Fruit fly (Drosophila melanogaster): ENCODE results near the gene nebu.

Gene nebu

DNA sequence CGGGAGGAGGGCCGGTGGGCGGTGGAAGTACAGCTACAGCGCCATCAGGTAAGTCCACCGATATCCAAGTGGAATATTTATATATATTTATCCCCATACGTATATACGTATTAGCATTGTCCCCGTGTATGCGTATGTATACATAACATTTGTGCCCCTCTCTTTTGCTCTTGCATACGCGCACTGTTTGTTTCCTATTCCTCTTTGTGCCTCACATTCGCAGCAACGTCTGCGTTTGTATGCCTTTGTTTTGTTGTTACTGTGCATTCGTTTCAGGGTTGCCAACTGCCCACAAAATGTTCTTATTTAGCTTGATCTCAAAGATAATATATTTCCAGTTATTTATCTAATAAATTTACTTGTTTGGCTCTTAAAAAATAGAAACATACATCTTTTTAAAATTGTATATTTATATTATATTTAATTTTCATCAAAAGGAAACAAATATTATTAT is 36.6 kb downstream of the nebu start (continued):
- no peak for TF ChIP-seq CG8359 (GFP tag; optimal IDR thresholded peaks at IDR 0.05; ENCODE audit: borderline replicate concordance)
- TF ChIP-seq vvl (GFP tag; IDR thresholded peaks at IDR 0.05) = peak; percentile 69
- peak; percentile 65 for TF ChIP-seq dmrt99B (tag; optimal IDR thresholded peaks at IDR 0.05)
- no peak for TF ChIP-seq corto (GFP tag; optimal IDR thresholded peaks at IDR 0.05)
- TF ChIP-seq Nf-YC (tag; optimal IDR thresholded peaks at IDR 0.05) = peak; percentile 45
- TF ChIP-seq bsh (GFP tag; optimal IDR thresholded peaks at IDR 0.05) = peak in 1 of 2 experiments; percentile 65
- peak; percentile 37 for TF ChIP-seq Elba2 (GFP tag; optimal IDR thresholded peaks at IDR 0.05)
- TF ChIP-seq YL-1 (GFP tag; optimal IDR thresholded peaks at IDR 0.05) = peak; percentile 80
- TF ChIP-seq ewg (GFP tag; optimal IDR thresholded peaks at IDR 0.05) = peak; percentile 44
- peak; percentile 14 for TF ChIP-seq fd3F (GFP tag; optimal IDR thresholded peaks at IDR 0.05)
- TF ChIP-seq ham (GFP tag; IDR thresholded peaks at IDR 0.05) = no peak
- peak; percentile 55 for TF ChIP-seq lbe (GFP tag; optimal IDR thresholded peaks at IDR 0.05)
- TF ChIP-seq Mad (GFP tag; optimal IDR thresholded peaks at IDR 0.05) = peak; percentile 4
- TF ChIP-seq bbx (GFP tag; IDR thresholded peaks at IDR 0.05; ENCODE audit: partially characterized antibody) = no peak
- no peak for TF ChIP-seq eyg (GFP tag; optimal IDR thresholded peaks at IDR 0.05)
- no peak for TF ChIP-seq ara (GFP tag; IDR thresholded peaks at IDR 0.05)
- peak; percentile 66; the same call in 1 of the 2 replicates for TF ChIP-seq Drgx (GFP tag; IDR thresholded peaks at IDR 0.05)
- no peak for TF ChIP-seq CG13894 (tag; optimal IDR thresholded peaks at IDR 0.05)
- 0 out of 3 replicates have a peak, but pooled peaks have one; percentile 41 for TF ChIP-seq tgo (GFP tag; IDR thresholded peaks at IDR 0.05)
- TF ChIP-seq CG14860 (GFP tag; IDR thresholded peaks at IDR 0.05; ENCODE audit: partially characterized antibody) = no peak
- peak; percentile 49 for TF ChIP-seq fd96Cb (tag; optimal IDR thresholded peaks at IDR 0.05)
- TF ChIP-seq pum (GFP tag; optimal IDR thresholded peaks at IDR 0.05) = no peak
- TF ChIP-seq sug (tag; optimal IDR thresholded peaks at IDR 0.05) = peak; percentile 33
- TF ChIP-seq CG7372 (GFP tag; IDR thresholded peaks at IDR 0.05) = no peak
- TF ChIP-seq CG33213 (GFP tag; optimal IDR thresholded peaks at IDR 0.05) = peak; percentile 36
- no peak for TF ChIP-seq CG12744 (GFP tag; optimal IDR thresholded peaks at IDR 0.05)
- no peak for TF ChIP-seq Sin3A (optimal IDR thresholded peaks at IDR 0.05)
- TF ChIP-seq CG2202 (tag; optimal IDR thresholded peaks at IDR 0.05) = peak; percentile 4
- peak; percentile 22 for TF ChIP-seq CG4707 (GFP tag; optimal IDR thresholded peaks at IDR 0.05)
- TF ChIP-seq Dek (tag; optimal IDR thresholded peaks at IDR 0.05) = peak; percentile 66
- peak; percentile 56 for TF ChIP-seq CG15601 (tag; optimal IDR thresholded peaks at IDR 0.05)
- TF ChIP-seq CG8290 (GFP tag; optimal IDR thresholded peaks at IDR 0.05) = no peak
- peak in 1 of 2 experiments; percentile 39 for TF ChIP-seq CG8290 (tag; optimal IDR thresholded peaks at IDR 0.05)
- TF ChIP-seq Neu2 (GFP tag; optimal IDR thresholded peaks at IDR 0.05; ENCODE audit: borderline replicate concordance) = no peak
- peak in 1 of 2 experiments; percentile 54 for TF ChIP-seq insv (GFP tag; optimal IDR thresholded peaks at IDR 0.05)
- no peak for TF ChIP-seq pb (GFP tag; optimal IDR thresholded peaks at IDR 0.05)
- TF ChIP-seq CG11093 (GFP tag; IDR thresholded peaks at IDR 0.05) = no peak
- peak; percentile 56 for TF ChIP-seq stwl (tag; optimal IDR thresholded peaks at IDR 0.05)
- no peak for TF ChIP-seq GATAe (GFP tag; conservative IDR thresholded peaks at IDR 0.05)
- peak; percentile 83 for TF ChIP-seq CG12391 (tag; optimal IDR thresholded peaks at IDR 0.05)
- peak; percentile 20; the same call in 1 of the 2 replicates for TF ChIP-seq HLH3B (GFP tag; IDR thresholded peaks at IDR 0.05)
- TF ChIP-seq CG10274 (GFP tag; optimal IDR thresholded peaks at IDR 0.05) = no peak
- TF ChIP-seq ash1 (GFP tag; optimal IDR thresholded peaks at IDR 0.05) = no peak
- TF ChIP-seq Oli (tag; optimal IDR thresholded peaks at IDR 0.05) = peak; percentile 39
- peak; percentile 66 for TF ChIP-seq ATbp (GFP tag; optimal IDR thresholded peaks at IDR 0.05)
- TF ChIP-seq dan (GFP tag; IDR thresholded peaks at IDR 0.05) = no peak
- TF ChIP-seq CG17385 (GFP tag; optimal IDR thresholded peaks at IDR 0.05) = peak; percentile 65
- TF ChIP-seq crc (GFP tag; optimal IDR thresholded peaks at IDR 0.05) = no peak
- TF ChIP-seq CG5245 (GFP tag; optimal IDR thresholded peaks at IDR 0.05) = peak; percentile 21
- TF ChIP-seq ato (GFP tag; IDR thresholded peaks at IDR 0.05; ENCODE audit: partially characterized antibody) = no peak
- TF ChIP-seq CG7839 (tag; optimal IDR thresholded peaks at IDR 0.05) = peak; percentile 63
